Fruit fly (Drosophila melanogaster) whole organism, embryonic: ENCODE data around the gene osp.

Experiments
- ATbp ChIP-seq: fragments of 200-800 bp; sonication (Bioruptor generic); optimal IDR thresholded peaks from 2 replicates; lab custom pipeline; 2017; ENCODE audit warnings: missing biosample characterization, mild to moderate bottlenecking, missing genetic modification characterization, missing genetic modification reagents
- B-H2 ChIP-seq: fragments of 200-800 bp; sonication (Bioruptor generic); optimal IDR thresholded peaks from 2 replicates; lab custom pipeline; 2018; ENCODE audit warnings: missing biosample characterization, mild to moderate bottlenecking, missing genetic modification characterization
- CG10147 ChIP-seq: fragments of 200-800 bp; sonication (Bioruptor generic); optimal IDR thresholded peaks from 2 replicates; lab custom pipeline; 2019; ENCODE audit warnings: missing biosample characterization, mild to moderate bottlenecking, missing genetic modification characterization, moderate library complexity
- CG10462 ChIP-seq: fragments of 200-800 bp; sonication (Bioruptor generic); optimal IDR thresholded peaks from 2 replicates; lab custom pipeline; 2016; ENCODE audit warnings: missing biosample characterization, missing genetic modification characterization
- CG10543 ChIP-seq: fragments of 200-800 bp; sonication (Bioruptor generic); optimal IDR thresholded peaks from 3 replicates; lab custom pipeline; 2017; ENCODE audit warnings: missing biosample characterization, mild to moderate bottlenecking, missing genetic modification characterization, moderate library complexity
- CG10654 ChIP-seq: fragments of 200-800 bp; sonication (Bioruptor generic); optimal IDR thresholded peaks from 2 replicates; lab custom pipeline; 2016; ENCODE audit warnings: missing biosample characterization, missing genetic modification characterization
- CG11456 ChIP-seq: fragments of 200-800 bp; sonication (Bioruptor generic); IDR thresholded peaks from 3 replicates; pipeline ENCODE4 v1.3.6; 2022; ENCODE audit warnings: missing biosample characterization, missing genetic modification characterization
- CG11504 ChIP-seq: fragments of 200-800 bp; sonication (Bioruptor generic); optimal IDR thresholded peaks from 3 replicates; lab custom pipeline; 2019; ENCODE audit warnings: missing biosample characterization, mild to moderate bottlenecking, missing genetic modification characterization, moderate library complexity
- CG12391 ChIP-seq: fragments of 200-800 bp; sonication (Bioruptor generic); optimal IDR thresholded peaks from 3 replicates; lab custom pipeline; 2018; ENCODE audit warnings: missing biosample characterization, mild to moderate bottlenecking, missing genetic modification characterization, moderate library complexity
- CG13123 ChIP-seq: fragments of 200-800 bp; sonication (Bioruptor generic); optimal IDR thresholded peaks from 2 replicates; lab custom pipeline; 2016; ENCODE audit warnings: missing biosample characterization, missing genetic modification characterization
- CG13296 ChIP-seq: fragments of 200-800 bp; sonication (Bioruptor generic); optimal IDR thresholded peaks from 3 replicates; lab custom pipeline; 2018; ENCODE audit warnings: missing biosample characterization, mild to moderate bottlenecking, missing genetic modification characterization
- CG15696 ChIP-seq: fragments of 200-800 bp; sonication (Bioruptor generic); optimal IDR thresholded peaks from 2 replicates; lab custom pipeline; 2019; ENCODE audit warnings: missing biosample characterization, mild to moderate bottlenecking, missing genetic modification characterization, moderate library complexity
- CG17612 ChIP-seq: fragments of 200-800 bp; sonication (Bioruptor generic); IDR thresholded peaks from 2 replicates; pipeline ENCODE4 v1.3.6; 2022; ENCODE audit warnings: missing biosample characterization, missing genetic modification characterization
- CG17829 ChIP-seq: fragments of 200-800 bp; optimal IDR thresholded peaks from 2 replicates; lab custom pipeline; 2019; ENCODE audit warnings: missing biosample characterization, mild to moderate bottlenecking, missing genetic modification characterization, moderate library complexity
- CG1792 ChIP-seq: fragments of 200-800 bp; sonication (Bioruptor generic); optimal IDR thresholded peaks from 2 replicates; lab custom pipeline; 2016; ENCODE audit warnings: missing biosample characterization, missing genetic modification characterization
- CG18262 ChIP-seq: fragments of 200-800 bp; optimal IDR thresholded peaks from 3 replicates; lab custom pipeline; 2019; ENCODE audit warnings: missing biosample characterization, mild to moderate bottlenecking, missing genetic modification characterization, moderate library complexity
- CG18764 ChIP-seq: fragments of 200-800 bp; sonication (Bioruptor generic); optimal IDR thresholded peaks from 3 replicates; lab custom pipeline; 2016; ENCODE audit warnings: missing biosample characterization, missing genetic modification characterization
- CG2875 ChIP-seq: fragments of 200-800 bp; sonication (Bioruptor generic); optimal IDR thresholded peaks from 2 replicates; lab custom pipeline; 2017; ENCODE audit warnings: missing biosample characterization, mild to moderate bottlenecking, missing genetic modification characterization, missing genetic modification reagents
- CG30020 ChIP-seq: fragments of 200-800 bp; optimal IDR thresholded peaks from 2 replicates; lab custom pipeline; 2019; ENCODE audit warnings: missing biosample characterization, mild to moderate bottlenecking, missing genetic modification characterization, moderate library complexity
- CG3163 ChIP-seq: fragments of 200-800 bp; sonication (Bioruptor generic); optimal IDR thresholded peaks from 3 replicates; lab custom pipeline; 2016; ENCODE audit warnings: missing biosample characterization, missing genetic modification characterization
- CG3281 ChIP-seq: fragments of 200-800 bp; sonication (Bioruptor generic); optimal IDR thresholded peaks from 3 replicates; lab custom pipeline; 2017; ENCODE audit warnings: missing biosample characterization, mild to moderate bottlenecking, missing genetic modification characterization
- CG4820 ChIP-seq: fragments of 200-800 bp; sonication (Bioruptor generic); optimal IDR thresholded peaks from 3 replicates; lab custom pipeline; 2016; ENCODE audit warnings: missing biosample characterization, missing genetic modification characterization
- CG6254 ChIP-seq: fragments of 200-800 bp; sonication (Bioruptor generic); optimal IDR thresholded peaks from 3 replicates; lab custom pipeline; 2017; ENCODE audit warnings: mild to moderate bottlenecking, missing biosample characterization, missing genetic modification reagents, missing genetic modification characterization
- CG6689 ChIP-seq: fragments of 200-800 bp; sonication (Bioruptor generic); IDR thresholded peaks from 2 replicates; pipeline ENCODE4 v1.3.6; 2022; ENCODE audit warnings: missing biosample characterization, missing genetic modification characterization
- CG7271 ChIP-seq: fragments of 200-800 bp; sonication (Bioruptor generic); optimal IDR thresholded peaks from 2 replicates; lab custom pipeline; 2018; ENCODE audit warnings: missing biosample characterization, mild to moderate bottlenecking, missing genetic modification characterization, moderate library complexity
- Dbx ChIP-seq: fragments of 200-800 bp; sonication (Bioruptor generic); IDR thresholded peaks from 3 replicates; pipeline ENCODE4 v1.3.6; 2022; ENCODE audit warnings: missing biosample characterization, missing genetic modification characterization
- Doc2 ChIP-seq: fragments of 200-800 bp; sonication (Bioruptor generic); IDR thresholded peaks from 2 replicates; pipeline ENCODE4 v1.3.6; 2022; ENCODE audit warnings: missing biosample characterization, missing genetic modification characterization
- Doc3 ChIP-seq: fragments of 200-800 bp; sonication (Bioruptor generic); IDR thresholded peaks from 3 replicates; pipeline ENCODE4 v1.3.6; 2022; ENCODE audit warnings: missing biosample characterization, missing genetic modification characterization; ENCODE audit not compliant: partially characterized antibody
- Drgx ChIP-seq: fragments of 200-800 bp; sonication (Bioruptor generic); IDR thresholded peaks from 2 replicates; pipeline ENCODE4 v1.3.6; 2022; ENCODE audit warnings: missing biosample characterization, missing genetic modification characterization
- Elba2 ChIP-seq: fragments of 200-800 bp; sonication (Bioruptor generic); optimal IDR thresholded peaks from 3 replicates; lab custom pipeline; 2016; ENCODE audit warnings: missing biosample characterization, missing genetic modification characterization
- Fer3 ChIP-seq: fragments of 200-800 bp; sonication (Bioruptor generic); optimal IDR thresholded peaks from 2 replicates; lab custom pipeline; 2018; ENCODE audit warnings: missing biosample characterization, mild to moderate bottlenecking, missing genetic modification characterization, moderate library complexity
- HmgD ChIP-seq: fragments of 200-800 bp; sonication (Bioruptor generic); optimal IDR thresholded peaks from 3 replicates; lab custom pipeline; 2016; ENCODE audit warnings: missing biosample characterization, missing genetic modification characterization
- Poxn ChIP-seq: fragments of 200-800 bp; sonication (Bioruptor generic); IDR thresholded peaks from 2 replicates; pipeline ENCODE4 v1.3.6; 2022; ENCODE audit warnings: missing biosample characterization, missing genetic modification characterization
- ap ChIP-seq: fragments of 200-800 bp; sonication (Bioruptor generic); IDR thresholded peaks from 2 replicates; pipeline ENCODE4 v1.3.6; 2022; ENCODE audit warnings: missing biosample characterization, missing genetic modification characterization
- cas ChIP-seq: fragments of 200-800 bp; sonication (Bioruptor generic); IDR thresholded peaks from 2 replicates; pipeline ENCODE4 v1.3.6; 2022; ENCODE audit warnings: missing biosample characterization, missing genetic modification characterization
- chm ChIP-seq: fragments of 200-800 bp; sonication (Bioruptor generic); IDR thresholded peaks from 2 replicates; pipeline ENCODE4 v1.3.6; 2022; ENCODE audit warnings: missing biosample characterization, missing genetic modification characterization
- cwo ChIP-seq: fragments of 200-800 bp; sonication (Bioruptor generic); optimal IDR thresholded peaks from 3 replicates; lab custom pipeline; 2017; ENCODE audit warnings: missing biosample characterization, missing genetic modification characterization, mild to moderate bottlenecking, moderate library complexity, missing genetic modification reagents
- dati ChIP-seq: fragments of 200-800 bp; sonication (Bioruptor generic); IDR thresholded peaks from 2 replicates; pipeline ENCODE4 v1.3.6; 2022; ENCODE audit warnings: missing biosample characterization, missing genetic modification characterization
- eyg ChIP-seq: fragments of 200-800 bp; sonication (Bioruptor generic); optimal IDR thresholded peaks from 3 replicates; lab custom pipeline; 2016; ENCODE audit warnings: missing biosample characterization, missing genetic modification characterization
- gcm2 ChIP-seq: fragments of 200-800 bp; sonication (Bioruptor generic); optimal IDR thresholded peaks from 2 replicates; lab custom pipeline; 2016; ENCODE audit warnings: missing biosample characterization, missing genetic modification characterization
- gfzf ChIP-seq: fragments of 200-800 bp; sonication (Bioruptor generic); optimal IDR thresholded peaks from 2 replicates; lab custom pipeline; 2016; ENCODE audit warnings: missing biosample characterization, mild to moderate bottlenecking, missing genetic modification characterization, moderate library complexity
- ham ChIP-seq: fragments of 200-800 bp; sonication (Bioruptor generic); IDR thresholded peaks from 2 replicates; pipeline ENCODE4 v1.3.6; 2022; ENCODE audit warnings: missing biosample characterization, missing genetic modification characterization
- jing ChIP-seq: fragments of 200-800 bp; sonication (Bioruptor generic); optimal IDR thresholded peaks from 2 replicates; lab custom pipeline; 2018; ENCODE audit warnings: missing biosample characterization, mild to moderate bottlenecking, missing genetic modification characterization
- nerfin-1 ChIP-seq: fragments of 200-800 bp; sonication (Bioruptor generic); optimal IDR thresholded peaks from 3 replicates; lab custom pipeline; 2019; ENCODE audit warnings: missing biosample characterization, mild to moderate bottlenecking, missing genetic modification characterization, moderate library complexity
- psq ChIP-seq: fragments of 200-800 bp; sonication (Bioruptor generic); optimal IDR thresholded peaks from 2 replicates; lab custom pipeline; 2017; ENCODE audit warnings: missing biosample characterization, missing genetic modification characterization
- row ChIP-seq: fragments of 200-800 bp; sonication (Bioruptor generic); IDR thresholded peaks from 3 replicates; pipeline ENCODE4 v1.3.6; 2022; ENCODE audit warnings: missing biosample characterization, missing genetic modification characterization
- schlank ChIP-seq: fragments of 200-800 bp; sonication (Bioruptor generic); optimal IDR thresholded peaks from 2 replicates; lab custom pipeline; 2018; ENCODE audit warnings: missing biosample characterization, mild to moderate bottlenecking, missing genetic modification characterization
- slp2 ChIP-seq: fragments of 200-800 bp; sonication (Bioruptor generic); optimal IDR thresholded peaks from 2 replicates; lab custom pipeline; 2016; ENCODE audit warnings: missing biosample characterization, missing genetic modification characterization
- tup ChIP-seq: fragments of 200-800 bp; sonication (Bioruptor generic); optimal IDR thresholded peaks from 2 replicates; lab custom pipeline; 2016; ENCODE audit warnings: missing biosample characterization, mild to moderate bottlenecking, missing genetic modification characterization, moderate library complexity
- twi ChIP-seq: fragments of 200-800 bp; optimal IDR thresholded peaks from 2 replicates; lab custom pipeline; 2019; ENCODE audit warnings: missing biosample characterization, mild to moderate bottlenecking, missing genetic modification characterization, moderate library complexity
- vfl ChIP-seq: fragments of 200-800 bp; sonication (Bioruptor generic); optimal IDR thresholded peaks from 2 replicates; lab custom pipeline; 2016; ENCODE audit warnings: missing biosample characterization, missing genetic modification characterization

osp gene

dm6 chr2L:14630988-14631723, 58.0 kb downstream of the osp start (continued):
- no peak for TF ChIP-seq Doc2 (GFP tag; lab: Robert Waterston, UW)
- no peak for TF ChIP-seq CG4820 (GFP tag; lab: Kevin White, UChicago)
- TF ChIP-seq cwo (GFP tag; lab: Kevin White, UChicago) = no peak
- no peak for TF ChIP-seq CG10543 (GFP tag; lab: Kevin White, UChicago)
- TF ChIP-seq gfzf (GFP tag; lab: Kevin White, UChicago) = no peak
- peak; percentile 43 for TF ChIP-seq CG11504 (tag; lab: Kevin White, UChicago)
- TF ChIP-seq CG10147 (GFP tag; lab: Kevin White, UChicago) = no peak
- TF ChIP-seq Doc3 = no peak
- TF ChIP-seq CG18262 (tag; lab: Kevin White, UChicago) = peak; percentile 1
- no peak for TF ChIP-seq ap (GFP tag; lab: Robert Waterston, UW)
- TF ChIP-seq tup = no peak
- TF ChIP-seq CG1792 (GFP tag; lab: Kevin White, UChicago) = no peak
- no peak for TF ChIP-seq B-H2
- TF ChIP-seq CG6689 (GFP tag; lab: Robert Waterston, UW) = peak; percentile 42; the same call in 1 of the 2 replicates
- TF ChIP-seq Drgx = peak; percentile 84
- no peak for TF ChIP-seq schlank (tag; lab: Kevin White, UChicago)
- TF ChIP-seq CG13123 (GFP tag; lab: Kevin White, UChicago) = no peak
- no peak for TF ChIP-seq ham (GFP tag; lab: Robert Waterston, UW)
- TF ChIP-seq vfl = no peak
- no peak for TF ChIP-seq CG15696 (tag; lab: Kevin White, UChicago)
- no peak for TF ChIP-seq CG30020 (tag; lab: Kevin White, UChicago)
- peak; percentile 13 for TF ChIP-seq CG12391
- TF ChIP-seq CG18764 (GFP tag; lab: Kevin White, UChicago) = no peak
- TF ChIP-seq gcm2 (GFP tag; lab: Kevin White, UChicago) = no peak
- no peak for TF ChIP-seq CG2875
- TF ChIP-seq CG10654 (GFP tag; lab: Kevin White, UChicago) = no peak
- no peak for TF ChIP-seq HmgD (GFP tag; lab: Kevin White, UChicago)
- no peak for TF ChIP-seq CG11456 (GFP tag; lab: Robert Waterston, UW)
- TF ChIP-seq jing (GFP tag; lab: Kevin White, UChicago) = no peak
- no peak for TF ChIP-seq Dbx (GFP tag; lab: Robert Waterston, UW)
- no peak for TF ChIP-seq CG3163
- TF ChIP-seq Poxn = no peak
- TF ChIP-seq CG13296 (GFP tag; lab: Kevin White, UChicago) = no peak
- TF ChIP-seq CG3281 (GFP tag; lab: Kevin White, UChicago) = no peak
- TF ChIP-seq row = peak; percentile 28; the same call in 1 of the 3 replicates
- peak; percentile 12 for TF ChIP-seq CG17829 (tag; lab: Kevin White, UChicago)
- no peak for TF ChIP-seq CG17612 (GFP tag; lab: Robert Waterston, UW)
- TF ChIP-seq dati (GFP tag; lab: Robert Waterston, UW) = no peak
- TF ChIP-seq slp2 (GFP tag; lab: Kevin White, UChicago) = no peak
- no peak for TF ChIP-seq nerfin-1 (tag; lab: Kevin White, UChicago)
- no peak for TF ChIP-seq eyg
- TF ChIP-seq psq (GFP tag; lab: Kevin White, UChicago) = no peak
- peak; percentile 26 for TF ChIP-seq CG7271
- TF ChIP-seq Fer3 (tag; lab: Kevin White, UChicago) = no peak
- TF ChIP-seq CG10462 = no peak
- TF ChIP-seq chm = no peak
- TF ChIP-seq Elba2 (GFP tag; lab: Kevin White, UChicago) = no peak
- no peak for TF ChIP-seq ATbp (GFP tag; lab: Kevin White, UChicago)
- TF ChIP-seq CG6254 (GFP tag; lab: Kevin White, UChicago) = no peak
- TF ChIP-seq twi (tag; lab: Kevin White, UChicago) = no peak
- no peak for TF ChIP-seq cas
